Worm (Caenorhabditis elegans): ENCODE measurements around the gene npp-18.

Gene npp-18

DNA sequence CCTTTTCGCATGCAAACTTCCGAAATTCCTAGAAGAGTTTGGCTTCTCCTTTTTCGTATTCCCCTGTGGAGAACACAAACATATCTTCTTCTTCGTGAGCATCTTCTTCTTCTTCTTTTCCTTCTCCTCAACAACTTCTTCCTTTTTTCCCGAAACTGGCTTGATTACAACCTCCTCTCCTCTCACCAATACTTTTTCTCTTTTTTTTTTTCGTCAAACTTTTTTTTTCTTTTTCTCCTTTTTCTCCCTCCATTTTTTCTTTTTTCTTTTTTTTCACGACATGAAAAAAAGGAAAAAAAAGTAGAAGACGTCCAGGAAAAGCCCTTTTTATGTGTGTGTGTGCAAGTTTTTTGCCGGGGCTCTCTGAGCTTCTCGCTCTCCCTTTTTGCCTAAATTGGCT, 25.8 kb upstream of the npp-18 start (continued):
- TF ChIP-seq lin-15B (tag; optimal IDR thresholded peaks at IDR 0.05) (no peak), fkh-10 (GFP tag; optimal IDR thresholded peaks at IDR 0.05) (peak; percentile 43), zag-1 (tag; optimal IDR thresholded peaks at IDR 0.05) (no peak), ceh-88 (GFP tag; IDR thresholded peaks at IDR 0.05) (no peak), isw-1 (GFP tag; IDR thresholded peaks at IDR 0.05) (no peak), grh-1 (GFP tag; IDR thresholded peaks at IDR 0.05) (no peak), ceh-8 (GFP tag; optimal IDR thresholded peaks at IDR 0.05) (no peak), fos-1 (tag; optimal IDR thresholded peaks at IDR 0.05) (no peak), mdl-1 (tag; optimal IDR thresholded peaks at IDR 0.05) (no peak), zip-4 (GFP tag; optimal IDR thresholded peaks at IDR 0.05) (no peak), rnt-1 (tag; optimal IDR thresholded peaks at IDR 0.05) (no peak), sptf-1 (tag; optimal IDR thresholded peaks at IDR 0.05) (no peak), nhr-19 (GFP tag; conservative IDR thresholded peaks at IDR 0.05) (no peak), swsn-7 (tag; optimal IDR thresholded peaks at IDR 0.05) (no peak), mef-2 (tag; optimal IDR thresholded peaks at IDR 0.05) (no peak), hpl-2 (GFP tag; optimal IDR thresholded peaks at IDR 0.05) (no peak), jun-1 (tag; optimal IDR thresholded peaks at IDR 0.05) (no peak), nhr-11 (tag; optimal IDR thresholded peaks at IDR 0.05) (no peak), fkh-4 (tag; optimal IDR thresholded peaks at IDR 0.05; ENCODE audit: borderline replicate concordance) (no peak), nhr-76 (tag; optimal IDR thresholded peaks at IDR 0.05) (no peak), unc-62 (GFP tag; optimal IDR thresholded peaks at IDR 0.05) (no peak), skn-1 (tag; optimal IDR thresholded peaks at IDR 0.05) (no peak), ceh-82 (tag; optimal IDR thresholded peaks at IDR 0.05) (peak in 2 of 3 experiments; percentile 5 to 41), nhr-28 (tag; optimal IDR thresholded peaks at IDR 0.05) (no peak), lsy-2 (tag; optimal IDR thresholded peaks at IDR 0.05) (peak; percentile 24 to 48)

DNA sequence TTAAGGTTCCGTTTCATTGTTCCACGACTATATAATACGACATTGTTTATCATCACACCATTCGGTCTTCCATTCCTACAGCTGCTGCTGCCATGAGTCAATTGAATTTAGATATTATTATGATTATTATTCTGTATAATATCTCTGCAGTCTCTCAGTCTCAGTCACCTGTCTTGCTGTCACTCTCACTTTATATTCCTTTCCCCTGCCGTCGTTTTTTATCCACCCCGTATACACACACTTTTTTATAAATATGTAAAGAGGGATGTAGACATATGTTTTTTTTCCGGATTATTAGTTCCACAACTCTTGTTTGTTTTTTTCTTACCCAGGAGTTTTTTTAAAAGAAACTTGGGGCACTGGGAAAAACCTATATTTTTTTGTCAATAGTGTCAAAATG, 24.4 kb upstream of the npp-18 start:
- TF ChIP-seq alr-1 (tag; optimal IDR thresholded peaks at IDR 0.05; ENCODE audit: borderline replicate concordance) (no peak), nhr-20 (tag; optimal IDR thresholded peaks at IDR 0.05) (no peak), fkh-8 (tag; optimal IDR thresholded peaks at IDR 0.05) (peak; percentile 15), blmp-1 (tag; optimal IDR thresholded peaks at IDR 0.05) (peak; percentile 74), aha-1 (tag; optimal IDR thresholded peaks at IDR 0.05) (no peak), mef-2 (tag; optimal IDR thresholded peaks at IDR 0.05) (no peak), elt-3 (tag; optimal IDR thresholded peaks at IDR 0.05) (no peak)

- TF ChIP-seq lin-14 (GFP tag; optimal IDR thresholded peaks at IDR 0.05): no peak
- TF ChIP-seq ceh-8 (GFP tag; optimal IDR thresholded peaks at IDR 0.05): no peak
- TF ChIP-seq unc-130 (tag; optimal IDR thresholded peaks at IDR 0.05): no peak
- no peak for TF ChIP-seq egl-13 (tag; optimal IDR thresholded peaks at IDR 0.05)
- TF ChIP-seq mef-2 (tag; optimal IDR thresholded peaks at IDR 0.05): no peak
- no peak for TF ChIP-seq sox-4 (tag; optimal IDR thresholded peaks at IDR 0.05)
- no peak for TF ChIP-seq unc-30 (tag; optimal IDR thresholded peaks at IDR 0.05)
- TF ChIP-seq snpc-4 (tag; optimal IDR thresholded peaks at IDR 0.05): no peak
- TF ChIP-seq nhr-84 (tag; optimal IDR thresholded peaks at IDR 0.05): no peak
- TF ChIP-seq ceh-88 (GFP tag; IDR thresholded peaks at IDR 0.05): no peak
- TF ChIP-seq elt-3 (tag; optimal IDR thresholded peaks at IDR 0.05): no peak
- no peak for TF ChIP-seq C34B4.2 (tag; optimal IDR thresholded peaks at IDR 0.05)
- no peak for TF ChIP-seq nhr-47 (tag; optimal IDR thresholded peaks at IDR 0.05)
- no peak for TF ChIP-seq fkh-8 (tag; optimal IDR thresholded peaks at IDR 0.05)
- TF ChIP-seq nhr-19 (GFP tag; conservative IDR thresholded peaks at IDR 0.05): no peak
- TF ChIP-seq sup-37 (GFP tag; optimal IDR thresholded peaks at IDR 0.05): no peak
- TF ChIP-seq mep-1 (tag; optimal IDR thresholded peaks at IDR 0.05): no peak
Observed at ce11 chrIII:13272788-13273187, 23.9 kb upstream of the npp-18 start.

Measured in whole organism, L1 larva.